Worm (Caenorhabditis elegans): ENCODE measurements around the gene C18D1.2.

C18D1.2 gene

ce11 chrII:10093120-10093519, 36.3 kb downstream of the C18D1.2 start:
- TF ChIP-seq klf-2 (GFP tag; conservative IDR thresholded peaks at IDR 0.05) (no peak), ztf-29 (GFP tag; IDR thresholded peaks at IDR 0.05) (no peak), flt-1 (GFP tag; IDR thresholded peaks at IDR 0.05) (no peak), cog-1 (tag; optimal IDR thresholded peaks at IDR 0.05) (no peak), T22C8.4 (GFP tag; IDR thresholded peaks at IDR 0.05) (no peak), med-1 (GFP tag; optimal IDR thresholded peaks at IDR 0.05; ENCODE audit: insufficient read depth) (no peak), tab-1 (GFP tag; IDR thresholded peaks at IDR 0.05) (no peak), ztf-23 (GFP tag; IDR thresholded peaks at IDR 0.05) (no peak), ref-1 (GFP tag; conservative IDR thresholded peaks at IDR 0.05) (no peak)

ce11 chrII:10094190-10094923, 37.6 kb downstream of the C18D1.2 start, which contains the start of gene lact-2:
TSS of gene lact-2 (plus strand) at chrII:10094873.
- TF ChIP-seq tab-1 (GFP tag; IDR thresholded peaks at IDR 0.05) (no peak), T22C8.4 (GFP tag; IDR thresholded peaks at IDR 0.05) (no peak), flt-1 (GFP tag; IDR thresholded peaks at IDR 0.05) (no peak), ztf-23 (GFP tag; IDR thresholded peaks at IDR 0.05) (no peak), ztf-29 (GFP tag; IDR thresholded peaks at IDR 0.05) (no peak), ref-1 (GFP tag; conservative IDR thresholded peaks at IDR 0.05) (no peak), klf-2 (GFP tag; conservative IDR thresholded peaks at IDR 0.05) (no peak)

- no peak for TF ChIP-seq flt-1 (GFP tag; IDR thresholded peaks at IDR 0.05)
- no peak for TF ChIP-seq ref-1 (GFP tag; conservative IDR thresholded peaks at IDR 0.05)
- TF ChIP-seq klf-2 (GFP tag; conservative IDR thresholded peaks at IDR 0.05) = no peak
- TF ChIP-seq tab-1 (GFP tag; IDR thresholded peaks at IDR 0.05) = no peak
- no peak for TF ChIP-seq med-1 (GFP tag; optimal IDR thresholded peaks at IDR 0.05; ENCODE audit: insufficient read depth)
- no peak for TF ChIP-seq ztf-23 (GFP tag; IDR thresholded peaks at IDR 0.05)
Observed at ce11 chrII:10095224-10095623, 38.4 kb downstream of the C18D1.2 start.

ce11 chrII:10098428-10098827, 41.6 kb downstream of the C18D1.2 start:
- TF ChIP-seq ztf-23 (GFP tag; IDR thresholded peaks at IDR 0.05) = no peak
- no peak for TF ChIP-seq flt-1 (GFP tag; IDR thresholded peaks at IDR 0.05)
- TF ChIP-seq ref-1 (GFP tag; conservative IDR thresholded peaks at IDR 0.05) = no peak
- no peak for TF ChIP-seq T22C8.4 (GFP tag; IDR thresholded peaks at IDR 0.05)
- no peak for TF ChIP-seq med-1 (GFP tag; optimal IDR thresholded peaks at IDR 0.05; ENCODE audit: insufficient read depth)
- no peak for TF ChIP-seq cog-1 (tag; optimal IDR thresholded peaks at IDR 0.05)
- no peak for TF ChIP-seq klf-2 (GFP tag; conservative IDR thresholded peaks at IDR 0.05)
- no peak for TF ChIP-seq tab-1 (GFP tag; IDR thresholded peaks at IDR 0.05)
- no peak for TF ChIP-seq ztf-29 (GFP tag; IDR thresholded peaks at IDR 0.05)

- TF ChIP-seq ztf-29 (GFP tag; IDR thresholded peaks at IDR 0.05) (no peak), tab-1 (GFP tag; IDR thresholded peaks at IDR 0.05) (no peak), flt-1 (GFP tag; IDR thresholded peaks at IDR 0.05) (no peak), ref-1 (GFP tag; conservative IDR thresholded peaks at IDR 0.05) (no peak), cog-1 (tag; optimal IDR thresholded peaks at IDR 0.05) (no peak), med-1 (GFP tag; optimal IDR thresholded peaks at IDR 0.05; ENCODE audit: insufficient read depth) (no peak), ztf-23 (GFP tag; IDR thresholded peaks at IDR 0.05) (no peak), klf-2 (GFP tag; conservative IDR thresholded peaks at IDR 0.05) (no peak), T22C8.4 (GFP tag; IDR thresholded peaks at IDR 0.05) (no peak)
Observed at ce11 chrII:10099072-10099471, 42.3 kb downstream of the C18D1.2 start.

ce11 chrII:10099804-10100360, 43.1 kb downstream of the C18D1.2 start, which contains the start of the genes pas-7 and puf-12:
TSS of gene pas-7 (minus strand) at chrII:10099854.
TSS of gene puf-12 (plus strand) at chrII:10100310.
- TF ChIP-seq klf-2 (GFP tag; conservative IDR thresholded peaks at IDR 0.05) = no peak
- no peak for TF ChIP-seq flt-1 (GFP tag; IDR thresholded peaks at IDR 0.05)
- no peak for TF ChIP-seq ztf-29 (GFP tag; IDR thresholded peaks at IDR 0.05)
- no peak for TF ChIP-seq ref-1 (GFP tag; conservative IDR thresholded peaks at IDR 0.05)
- no peak for TF ChIP-seq cog-1 (tag; optimal IDR thresholded peaks at IDR 0.05)
- TF ChIP-seq ztf-23 (GFP tag; IDR thresholded peaks at IDR 0.05) = no peak
- no peak for TF ChIP-seq tab-1 (GFP tag; IDR thresholded peaks at IDR 0.05)
- TF ChIP-seq T22C8.4 (GFP tag; IDR thresholded peaks at IDR 0.05) = no peak
- no peak for TF ChIP-seq med-1 (GFP tag; optimal IDR thresholded peaks at IDR 0.05; ENCODE audit: insufficient read depth)

ce11 chrII:10103212-10103611, 46.4 kb downstream of the C18D1.2 start:
- no peak for TF ChIP-seq cog-1 (tag; optimal IDR thresholded peaks at IDR 0.05)
- no peak for TF ChIP-seq ztf-23 (GFP tag; IDR thresholded peaks at IDR 0.05)

ce11 chrII:10105604-10106003, 48.8 kb downstream of the C18D1.2 start, which contains the start of gene ZK945.4:
TSS of gene ZK945.4 (minus strand) at chrII:10105704.
- TF ChIP-seq cog-1 (tag; optimal IDR thresholded peaks at IDR 0.05) (no peak), ref-1 (GFP tag; conservative IDR thresholded peaks at IDR 0.05) (no peak), ztf-29 (GFP tag; IDR thresholded peaks at IDR 0.05) (no peak), T22C8.4 (GFP tag; IDR thresholded peaks at IDR 0.05) (no peak), med-1 (GFP tag; optimal IDR thresholded peaks at IDR 0.05; ENCODE audit: insufficient read depth) (no peak), klf-2 (GFP tag; conservative IDR thresholded peaks at IDR 0.05) (no peak), ztf-23 (GFP tag; IDR thresholded peaks at IDR 0.05) (no peak), flt-1 (GFP tag; IDR thresholded peaks at IDR 0.05) (no peak), tab-1 (GFP tag; IDR thresholded peaks at IDR 0.05) (no peak)

- TF ChIP-seq cog-1 (tag; optimal IDR thresholded peaks at IDR 0.05) (no peak), ref-1 (GFP tag; conservative IDR thresholded peaks at IDR 0.05) (no peak), T22C8.4 (GFP tag; IDR thresholded peaks at IDR 0.05) (no peak), ztf-29 (GFP tag; IDR thresholded peaks at IDR 0.05) (no peak), klf-2 (GFP tag; conservative IDR thresholded peaks at IDR 0.05) (no peak), med-1 (GFP tag; optimal IDR thresholded peaks at IDR 0.05; ENCODE audit: insufficient read depth) (no peak), ztf-23 (GFP tag; IDR thresholded peaks at IDR 0.05) (no peak), tab-1 (GFP tag; IDR thresholded peaks at IDR 0.05) (no peak), flt-1 (GFP tag; IDR thresholded peaks at IDR 0.05) (no peak)
Observed at ce11 chrII:10106870-10107269, 50.1 kb downstream of the C18D1.2 start, which contains the start of gene ZK945.6. TSS of gene ZK945.6 (minus strand) at chrII:10106970.
